Worm (Caenorhabditis elegans): ENCODE data around the gene AH10.2.

- TF ChIP-seq ama-1 (optimal IDR thresholded peaks at IDR 0.05) (no peak), pes-1 (GFP tag; IDR thresholded peaks at IDR 0.05) (no peak), ceh-13 (GFP tag; optimal IDR thresholded peaks at IDR 0.05) (no peak), hnd-1 (tag; optimal IDR thresholded peaks at IDR 0.05) (no peak), ets-7 (tag; optimal IDR thresholded peaks at IDR 0.05) (no peak), tbx-37 (GFP tag; conservative IDR thresholded peaks at IDR 0.05) (no peak), hmbx-1 (tag; optimal IDR thresholded peaks at IDR 0.05) (no peak), sea-1 (GFP tag; conservative IDR thresholded peaks at IDR 0.05) (no peak), tbx-11 (GFP tag; IDR thresholded peaks at IDR 0.05) (no peak), flt-1 (GFP tag; IDR thresholded peaks at IDR 0.05) (no peak)
Measured at ce11 chrV:14136152-14136551, 20.4 kb upstream of the AH10.2 start.
